Worm (Caenorhabditis elegans): ENCODE results near the gene catp-2.

- TF ChIP-seq aly-2 (tag; optimal IDR thresholded peaks at IDR 0.05) (no peak), efl-1 (optimal IDR thresholded peaks at IDR 0.05) (no peak), efl-1 (GFP tag; optimal IDR thresholded peaks at IDR 0.05 in 1 of 2) (peak in 1 of 2 experiments; percentile 63), nhr-19 (GFP tag; conservative IDR thresholded peaks at IDR 0.05) (no peak)
Measured at ce11 chrV:4951434-4951833, 16.9 kb downstream of the catp-2 start, which contains the start of gene str-207.

All from whole organism, L1 larva.